Fruit fly (Drosophila melanogaster) ovary, adult (tissue): ENCODE data around the gene capu.

Experiments
- CG17801 ChIP-seq: fragments of 200-800 bp; optimal IDR thresholded peaks from 2 replicates; lab custom pipeline; 2019; ENCODE audit warnings: missing biosample characterization, mild to moderate bottlenecking, missing genetic modification characterization, moderate library complexity; ENCODE audit not compliant: partially characterized antibody

Gene capu

DNA sequence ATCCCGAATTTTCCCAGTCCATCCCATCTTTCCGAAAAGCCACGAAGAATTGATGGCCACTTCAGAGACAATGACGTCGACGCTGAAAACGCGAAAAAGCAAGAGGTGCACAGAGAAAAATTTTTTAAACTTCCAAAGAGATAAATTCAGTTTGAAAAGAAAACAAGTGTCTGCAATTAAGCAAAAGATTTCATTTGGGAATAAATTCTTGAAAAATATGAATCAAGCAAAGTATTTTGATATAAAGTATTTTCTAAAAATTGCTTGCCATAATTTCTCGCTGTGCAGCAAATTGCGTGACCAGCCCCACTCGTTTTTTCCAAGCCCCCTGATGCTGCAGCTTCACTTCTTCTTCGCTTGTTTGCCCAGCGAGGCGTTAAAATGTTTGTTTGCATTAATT lies 20.5 kb downstream of the capu start:
- TF ChIP-seq CG17801 (GFP tag; lab: Kevin White, UChicago): no peak

DNA sequence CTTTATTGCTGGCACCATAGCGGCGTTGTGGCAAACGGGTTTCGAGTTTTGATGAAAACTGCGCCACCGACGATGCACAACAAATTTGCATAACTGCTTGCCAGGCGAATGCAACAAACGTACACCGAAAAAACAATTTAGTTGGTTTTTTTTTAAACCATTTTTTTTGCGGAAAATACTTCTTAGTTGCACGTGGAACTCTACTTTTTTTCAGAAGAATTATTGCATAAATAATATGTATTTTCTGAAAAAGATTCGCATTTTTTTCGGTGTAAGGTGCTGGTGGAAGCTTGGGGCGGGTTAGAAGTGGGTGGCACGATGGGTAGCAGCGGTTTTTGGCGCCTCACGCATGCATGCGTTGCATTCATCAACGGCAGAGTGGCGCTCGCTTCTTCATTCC lies 21.5 kb downstream of the capu start:
- TF ChIP-seq CG17801 (GFP tag; lab: Kevin White, UChicago): no peak

DNA sequence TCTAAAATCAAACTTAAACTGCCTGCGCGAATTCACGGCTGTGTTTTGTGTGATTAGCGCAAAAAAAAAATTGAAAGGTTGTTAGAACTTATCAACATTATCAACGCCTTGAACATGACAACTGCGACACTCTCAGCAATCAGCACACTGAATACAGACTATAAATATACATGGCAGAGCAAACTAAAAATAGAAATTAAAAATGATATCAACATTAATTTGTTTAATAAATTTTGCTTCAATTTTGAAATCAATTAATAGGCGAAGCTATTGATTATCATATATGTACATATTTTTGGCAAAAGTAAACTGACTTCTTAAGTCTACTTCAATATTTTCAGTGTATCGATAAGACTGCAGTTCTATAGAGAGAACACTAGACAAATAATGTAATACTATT lies 22.6 kb downstream of the capu start:
- no peak for TF ChIP-seq CG17801 (GFP tag; lab: Kevin White, UChicago)

DNA sequence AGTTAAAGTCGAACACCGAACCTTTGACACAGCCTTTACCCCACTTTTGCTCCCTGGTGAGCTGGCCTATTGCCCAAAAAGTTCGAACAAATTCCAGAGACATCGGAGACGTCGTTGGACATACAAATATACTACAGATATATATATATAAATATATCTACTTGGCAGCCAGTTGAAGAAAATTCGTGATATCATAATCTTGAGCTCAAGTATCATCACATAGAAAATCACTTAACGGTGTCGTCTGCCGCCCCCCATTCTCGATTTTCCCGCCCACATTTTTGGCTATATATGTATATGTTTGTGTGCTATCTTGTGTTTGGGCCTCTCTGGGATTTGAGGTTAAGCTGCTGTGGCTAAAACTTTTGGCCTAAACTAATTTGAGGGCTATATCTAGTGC lies 25.6 kb downstream of the capu start:
- no peak for TF ChIP-seq CG17801 (GFP tag; lab: Kevin White, UChicago)

DNA sequence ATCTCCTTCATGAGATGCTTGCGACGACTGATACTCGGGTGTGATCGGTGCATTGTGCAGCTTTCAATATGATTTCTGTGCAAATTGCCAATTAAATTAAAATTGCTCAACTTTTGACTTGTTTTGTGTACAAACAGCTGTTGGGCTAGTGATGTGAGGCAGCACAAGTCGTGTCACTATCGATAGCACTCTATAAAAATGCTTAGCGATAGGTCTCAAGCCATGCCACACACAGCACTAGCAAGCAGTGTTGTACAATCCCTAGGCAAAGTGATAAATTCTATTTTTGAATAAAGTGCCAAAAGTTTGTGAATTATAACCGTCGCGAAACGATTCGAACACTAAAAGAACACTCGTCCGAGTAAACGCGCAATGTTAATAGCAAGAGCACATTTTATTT lies 30.4 kb downstream of the capu start, which contains the start of gene CG31957:
TSS of gene CG31957 (minus strand) at position 176 of the 400 bp plus-strand sequence.
- peak; percentile 30 for TF ChIP-seq CG17801 (GFP tag; lab: Kevin White, UChicago)

DNA sequence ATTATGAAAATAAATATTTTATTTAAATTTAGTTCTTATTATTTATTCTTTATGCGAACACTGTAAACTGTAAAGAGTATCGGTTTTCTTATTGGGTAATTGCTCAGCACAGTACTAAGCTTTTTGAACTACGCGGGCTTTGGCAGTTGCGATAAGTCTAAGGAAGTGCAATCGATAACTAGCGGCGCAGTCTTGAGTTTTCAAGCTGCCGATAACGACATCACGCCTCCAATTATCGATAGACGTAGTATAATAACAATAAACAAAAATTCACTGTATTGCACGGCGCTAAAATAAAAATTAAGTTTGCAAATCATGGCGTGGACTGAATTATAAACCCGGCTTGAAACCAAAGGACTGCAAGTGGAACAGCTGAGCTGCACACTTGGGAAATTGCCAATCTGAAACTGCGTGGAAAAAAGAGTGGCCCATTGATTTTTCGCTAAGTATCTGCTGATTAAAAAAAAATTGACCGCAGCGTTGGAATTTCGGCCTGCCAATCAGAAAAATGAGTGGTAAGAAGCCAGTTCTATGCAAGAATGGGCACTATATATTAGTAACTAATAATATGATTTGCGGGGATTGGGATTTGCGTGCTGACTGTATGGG lies 35.1 kb downstream of the capu start, which contains the start of gene Cep97:
TSS of gene Cep97 (plus strand) at position 224 of the 609 bp plus-strand sequence.
- no peak for TF ChIP-seq CG17801 (GFP tag; lab: Kevin White, UChicago)

DNA sequence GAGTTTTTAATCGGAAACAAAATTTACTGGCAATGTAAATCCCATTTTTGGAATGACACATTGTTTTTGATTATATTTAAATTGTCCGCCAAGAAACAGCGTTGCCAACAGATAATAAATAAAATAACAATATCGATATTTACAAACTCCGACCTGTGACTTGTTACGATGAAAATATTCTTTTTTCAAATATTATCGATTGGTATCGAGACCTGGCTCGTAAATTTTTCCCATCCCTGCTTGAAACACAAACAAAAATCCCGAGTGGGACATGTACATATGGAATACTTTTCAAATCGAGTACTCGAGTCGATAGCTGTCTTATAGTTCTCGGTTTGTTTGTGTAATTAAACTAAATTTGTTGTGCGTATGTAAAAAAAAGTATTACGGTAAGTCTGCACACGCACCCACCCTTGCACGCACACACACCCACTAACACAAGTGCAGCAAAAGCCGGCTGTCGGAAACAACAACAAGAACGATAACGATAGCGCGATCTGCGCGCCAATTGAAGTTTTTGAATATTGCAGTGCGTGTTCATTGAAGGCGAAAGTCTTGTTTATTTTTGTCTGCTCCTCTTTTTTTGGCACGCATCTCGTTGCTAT lies 40.1 kb downstream of the capu start, which contains the start of gene TTLL4B:
TSS of gene TTLL4B (plus strand) at position 232 of the 605 bp plus-strand sequence.
- TF ChIP-seq CG17801 (GFP tag; lab: Kevin White, UChicago): peak; percentile 21

DNA sequence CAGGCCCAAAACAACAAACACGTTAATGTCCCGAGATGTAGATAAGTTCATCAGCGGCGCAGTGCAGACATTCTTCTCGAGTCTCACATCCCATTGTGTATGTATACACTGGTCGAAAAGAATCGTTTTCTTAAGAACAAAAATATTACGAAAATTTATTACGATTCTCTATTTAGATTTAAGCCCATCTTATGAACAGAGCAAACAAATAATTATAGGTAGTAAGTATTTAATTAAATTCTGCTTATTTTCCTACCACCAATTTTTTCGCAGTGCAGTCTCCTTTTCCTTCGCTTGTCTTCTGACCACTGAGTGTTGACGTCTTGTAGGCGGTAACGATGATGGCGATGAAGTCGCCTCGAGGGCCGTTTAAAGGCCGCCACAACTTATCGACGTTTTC lies 41.3 kb downstream of the capu start:
- no peak for TF ChIP-seq CG17801 (GFP tag; lab: Kevin White, UChicago)

DNA sequence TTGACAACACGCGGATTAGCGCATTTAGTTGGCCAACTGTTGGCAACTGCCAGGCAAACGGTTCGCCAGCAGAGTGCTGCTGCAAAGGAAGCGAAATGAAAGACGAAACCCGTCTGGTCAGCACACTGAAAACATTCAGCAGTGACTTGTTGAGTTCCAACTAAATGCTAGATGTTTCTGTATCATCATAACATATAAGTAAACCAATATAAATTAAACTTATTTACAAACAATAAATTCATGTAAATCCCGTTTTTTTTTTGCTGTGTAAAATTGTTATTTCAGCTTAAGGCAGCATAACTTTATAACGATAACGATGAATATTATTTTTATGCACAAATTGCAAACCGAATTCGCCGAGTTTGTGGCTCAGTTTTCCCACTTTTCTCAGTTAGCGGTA lies 44.5 kb downstream of the capu start:
- TF ChIP-seq CG17801 (GFP tag; lab: Kevin White, UChicago): no peak

DNA sequence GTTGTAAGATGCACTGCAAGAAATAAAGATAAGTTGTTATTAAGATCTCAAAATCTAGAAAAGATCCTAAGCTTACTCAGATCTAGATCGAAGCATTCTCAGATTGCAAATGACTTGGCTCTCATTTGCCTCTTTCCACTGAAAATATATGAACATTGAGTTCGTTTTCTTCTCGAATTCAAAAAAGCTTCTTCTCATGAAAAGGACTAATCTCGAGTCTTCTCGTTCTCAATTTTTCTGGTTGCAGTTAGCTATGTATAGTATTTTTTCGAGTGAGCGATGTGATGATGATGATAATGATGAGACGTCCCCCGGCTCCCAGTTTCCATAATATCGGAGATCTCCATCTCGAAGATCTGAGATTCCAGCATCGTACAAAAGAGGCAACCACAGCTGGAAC lies 46.3 kb downstream of the capu start:
- TF ChIP-seq CG17801 (GFP tag; lab: Kevin White, UChicago): no peak

DNA sequence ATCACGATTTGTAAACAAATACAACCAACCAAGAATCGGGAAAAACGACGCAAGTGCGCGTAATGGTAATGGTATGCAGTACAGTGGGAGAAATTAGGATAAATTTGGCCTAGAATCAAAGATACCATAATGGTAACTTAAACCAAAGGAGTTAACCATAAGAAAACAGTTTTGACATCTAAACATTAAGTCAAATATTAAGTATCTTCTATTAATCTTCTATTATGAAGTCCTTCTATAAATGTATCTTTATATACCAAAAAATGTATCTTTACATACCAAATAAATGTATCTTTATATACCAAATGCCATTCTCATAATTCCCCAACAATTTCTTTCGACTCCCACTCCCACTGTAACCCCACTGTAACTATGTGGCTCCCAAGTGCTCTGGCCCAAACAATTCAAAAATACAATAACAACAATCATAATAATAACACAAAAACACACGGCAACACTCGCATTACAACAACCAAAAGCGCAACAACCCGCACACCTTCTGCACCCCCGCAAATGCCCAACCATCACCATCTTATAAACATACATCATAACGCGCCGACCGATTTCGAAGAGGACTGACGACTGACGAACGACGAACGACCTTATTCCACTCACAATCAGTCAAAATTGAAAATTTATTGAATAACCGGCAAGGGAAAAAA lies 47.0 kb downstream of the capu start:
- no peak for TF ChIP-seq CG17801 (GFP tag; lab: Kevin White, UChicago)

DNA sequence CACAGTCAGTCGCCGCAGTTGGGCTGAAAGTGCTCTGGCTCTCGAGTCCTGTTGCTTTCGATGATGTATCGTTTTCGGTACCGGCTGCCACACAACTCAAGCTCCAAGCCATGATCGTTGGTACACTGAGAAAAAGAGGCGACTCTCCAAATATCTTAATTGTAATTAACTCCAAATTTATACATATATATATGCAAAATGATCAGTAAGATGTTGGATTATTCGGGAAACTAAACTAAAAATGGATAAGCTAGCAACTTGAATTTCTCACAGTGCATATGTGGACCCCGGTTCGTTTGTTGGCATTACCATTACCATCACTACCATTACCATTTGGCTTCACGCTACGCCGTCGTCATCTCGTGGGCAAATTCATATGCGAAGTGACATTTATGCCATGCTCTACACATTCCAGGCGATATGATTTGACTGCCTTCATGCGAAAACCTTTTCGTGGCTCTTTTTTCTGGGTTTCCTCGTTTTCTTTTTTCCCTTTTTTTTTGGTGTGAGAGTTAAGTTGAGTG lies 49.1 kb downstream of the capu start:
- TF ChIP-seq CG17801 (GFP tag; lab: Kevin White, UChicago): no peak

DNA sequence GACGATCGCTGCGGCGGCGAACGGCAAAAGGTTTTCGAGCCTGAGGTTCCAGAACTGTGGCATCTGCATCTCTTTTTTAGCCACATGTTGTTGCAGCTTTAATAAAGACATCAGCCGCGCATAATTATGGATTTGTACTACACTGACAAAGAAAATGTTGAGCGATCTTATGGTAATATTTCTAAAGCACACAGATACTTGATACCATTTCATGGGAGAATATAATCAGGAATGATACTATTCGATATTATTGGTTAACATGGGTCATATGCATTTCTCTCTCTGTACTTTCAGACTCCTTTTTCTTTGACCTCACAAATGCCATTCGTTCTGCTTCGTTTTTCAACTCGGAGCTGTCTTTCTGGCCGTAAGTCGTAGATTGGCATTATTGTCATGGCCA lies 50.5 kb downstream of the capu start:
- TF ChIP-seq CG17801 (GFP tag; lab: Kevin White, UChicago): no peak

DNA sequence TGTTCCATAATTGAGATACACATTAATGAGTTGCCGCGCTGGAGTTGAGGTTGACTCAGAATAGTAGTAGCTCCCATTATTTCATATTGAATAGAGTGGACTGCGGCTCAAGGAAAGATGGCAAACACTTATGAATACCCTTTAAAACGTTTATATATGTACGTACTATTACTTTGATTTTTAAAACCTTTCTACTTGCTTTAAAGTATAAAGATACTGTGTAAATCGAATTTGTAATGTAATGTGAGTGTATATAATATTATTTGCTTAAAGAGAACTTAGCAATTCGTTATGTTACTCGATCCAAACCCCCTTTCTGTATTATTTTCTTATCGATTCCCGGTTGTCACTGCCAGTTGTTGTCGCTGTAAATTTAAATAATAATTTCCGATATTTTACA lies 51.4 kb downstream of the capu start:
- TF ChIP-seq CG17801 (GFP tag; lab: Kevin White, UChicago): no peak

DNA sequence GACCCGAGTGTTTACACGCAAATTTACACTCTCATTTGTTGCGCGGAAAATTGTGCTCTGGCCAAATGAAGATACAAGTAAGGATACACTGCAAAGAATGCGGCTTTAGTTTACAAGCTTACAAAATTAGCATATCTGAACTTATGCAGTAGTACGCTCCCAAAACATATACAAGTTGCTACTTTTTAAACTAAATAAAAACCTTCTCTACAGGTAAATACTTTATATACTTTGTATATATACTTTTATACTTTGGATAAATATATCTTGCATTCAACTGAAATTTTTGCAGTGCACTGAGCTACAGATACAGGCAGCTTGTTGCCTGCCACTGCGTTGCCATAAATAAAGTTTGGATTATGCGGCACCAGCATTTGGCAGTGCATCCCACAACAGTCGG lies 54.8 kb downstream of the capu start:
- TF ChIP-seq CG17801 (GFP tag; lab: Kevin White, UChicago): no peak

DNA sequence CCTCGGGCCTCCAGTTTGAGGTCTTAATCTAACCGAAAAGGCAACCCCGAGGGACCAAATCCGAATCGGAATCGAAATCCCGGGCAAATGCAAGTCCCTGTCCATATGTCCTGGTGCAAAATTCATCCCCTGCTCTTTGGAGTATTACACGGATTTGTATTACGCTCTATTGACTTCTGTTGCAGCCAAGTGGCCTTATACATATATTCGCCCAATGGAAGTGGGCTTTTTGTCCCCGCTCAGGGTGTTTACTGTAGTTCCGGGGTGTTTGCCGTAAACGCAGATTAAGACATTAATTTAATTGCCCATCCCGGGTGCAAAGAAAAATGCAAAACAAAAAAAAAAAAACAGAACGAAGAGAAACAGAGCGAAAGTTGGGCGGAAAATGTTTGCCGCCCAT lies 56.1 kb downstream of the capu start:
- TF ChIP-seq CG17801 (GFP tag; lab: Kevin White, UChicago): no peak
